Worm (Caenorhabditis elegans): Measurements from ENCODE around the gene dpyd-1.

dpyd-1 gene

ce11 chrX:5478875-5479274, 11.2 kb downstream of the dpyd-1 start (continued):
- TF ChIP-seq ama-1 (optimal IDR thresholded peaks at IDR 0.05), result no peak
- TF ChIP-seq jun-1 (tag; optimal IDR thresholded peaks at IDR 0.05), result no peak

- TF ChIP-seq skn-1 (tag; optimal IDR thresholded peaks at IDR 0.05) (no peak), efl-1 (optimal IDR thresholded peaks at IDR 0.05) (no peak), efl-1 (GFP tag; optimal IDR thresholded peaks at IDR 0.05 in 1 of 2) (peak in 1 of 2 experiments; percentile 7), mdl-1 (tag; optimal IDR thresholded peaks at IDR 0.05) (peak in 1 of 2 experiments; percentile 8)
Observed at ce11 chrX:5479300-5479811, 11.7 kb downstream of the dpyd-1 start, which contains the start of gene dlg-1. TSS of gene dlg-1 (plus strand) at chrX:5479700.

- no peak for TF ChIP-seq ama-1 (optimal IDR thresholded peaks at IDR 0.05)
- no peak for TF ChIP-seq tlp-1 (tag; optimal IDR thresholded peaks at IDR 0.05)
- no peak for TF ChIP-seq swsn-7 (tag; optimal IDR thresholded peaks at IDR 0.05)
- no peak for TF ChIP-seq ceh-82 (tag; optimal IDR thresholded peaks at IDR 0.05)
- TF ChIP-seq irx-1 (tag; optimal IDR thresholded peaks at IDR 0.05), result no peak
- no peak for TF ChIP-seq unc-86 (tag; optimal IDR thresholded peaks at IDR 0.05)
- TF ChIP-seq rnt-1 (tag; optimal IDR thresholded peaks at IDR 0.05), result no peak
- TF ChIP-seq snpc-4 (tag; optimal IDR thresholded peaks at IDR 0.05), result no peak
- no peak for TF ChIP-seq mef-2 (tag; optimal IDR thresholded peaks at IDR 0.05)
- TF ChIP-seq mep-1 (tag; optimal IDR thresholded peaks at IDR 0.05), result peak; percentile 46
- TF ChIP-seq nhr-28 (tag; optimal IDR thresholded peaks at IDR 0.05), result no peak
- no peak for TF ChIP-seq xbp-1 (tag; optimal IDR thresholded peaks at IDR 0.05)
- peak; percentile 50 for TF ChIP-seq nhr-71 (tag; optimal IDR thresholded peaks at IDR 0.05)
- TF ChIP-seq ceh-63 (GFP tag; optimal IDR thresholded peaks at IDR 0.05), result no peak
- peak; percentile 8 for TF ChIP-seq skn-1 (tag; optimal IDR thresholded peaks at IDR 0.05)
- TF ChIP-seq pag-3 (tag; optimal IDR thresholded peaks at IDR 0.05; ENCODE audit: borderline replicate concordance, insufficient read depth), result no peak
- peak; percentile 40 for TF ChIP-seq C16A3.4 (tag; optimal IDR thresholded peaks at IDR 0.05)
- peak; percentile 32 for TF ChIP-seq fos-1 (tag; optimal IDR thresholded peaks at IDR 0.05)
- TF ChIP-seq pax-3 (tag; optimal IDR thresholded peaks at IDR 0.05), result no peak
- TF ChIP-seq efl-1 (optimal IDR thresholded peaks at IDR 0.05), result no peak
- TF ChIP-seq efl-1 (GFP tag; optimal IDR thresholded peaks at IDR 0.05 in 1 of 2), result no peak
- TF ChIP-seq F16B12.6 (tag; optimal IDR thresholded peaks at IDR 0.05), result no peak
- no peak for TF ChIP-seq alr-1 (tag; optimal IDR thresholded peaks at IDR 0.05; ENCODE audit: borderline replicate concordance)
- no peak for TF ChIP-seq sup-37 (GFP tag; optimal IDR thresholded peaks at IDR 0.05)
- no peak for TF ChIP-seq unc-62 (GFP tag; optimal IDR thresholded peaks at IDR 0.05)
- no peak for TF ChIP-seq tbx-2 (tag; optimal IDR thresholded peaks at IDR 0.05)
- TF ChIP-seq nhr-19 (GFP tag; conservative IDR thresholded peaks at IDR 0.05), result 0 out of 2 replicates have a peak, but pooled peaks have one; percentile 5
- TF ChIP-seq pqm-1 (tag; optimal IDR thresholded peaks at IDR 0.05), result no peak
- no peak for TF ChIP-seq ceh-88 (GFP tag; IDR thresholded peaks at IDR 0.05)
- TF ChIP-seq C04F5.9 (tag; optimal IDR thresholded peaks at IDR 0.05), result no peak
- TF ChIP-seq lir-3 (tag; optimal IDR thresholded peaks at IDR 0.05; ENCODE audit: poor library complexity), result no peak
- TF ChIP-seq jun-1 (tag; optimal IDR thresholded peaks at IDR 0.05), result peak; percentile 58
- no peak for TF ChIP-seq unc-98 (GFP tag; IDR thresholded peaks at IDR 0.05)
- TF ChIP-seq hlh-4 (tag; optimal IDR thresholded peaks at IDR 0.05), result no peak
- no peak for TF ChIP-seq ztf-4 (tag; optimal IDR thresholded peaks at IDR 0.05)
- no peak for TF ChIP-seq ceh-90 (tag; optimal IDR thresholded peaks at IDR 0.05)
- no peak for TF ChIP-seq egl-27 (tag; optimal IDR thresholded peaks at IDR 0.05)
- no peak for TF ChIP-seq grh-1 (GFP tag; IDR thresholded peaks at IDR 0.05)
- no peak for TF ChIP-seq lin-13 (GFP tag; optimal IDR thresholded peaks at IDR 0.05)
- TF ChIP-seq nhr-84 (tag; optimal IDR thresholded peaks at IDR 0.05), result no peak
- TF ChIP-seq hpl-2 (GFP tag; optimal IDR thresholded peaks at IDR 0.05), result no peak
- TF ChIP-seq dsc-1 (tag; optimal IDR thresholded peaks at IDR 0.05), result no peak
- no peak for TF ChIP-seq ets-5 (GFP tag; IDR thresholded peaks at IDR 0.05)
- no peak for TF ChIP-seq ztf-11 (tag; optimal IDR thresholded peaks at IDR 0.05)
- peak; percentile 36 for TF ChIP-seq nhr-20 (tag; optimal IDR thresholded peaks at IDR 0.05)
- no peak for TF ChIP-seq fkh-10 (GFP tag; optimal IDR thresholded peaks at IDR 0.05)
- no peak for TF ChIP-seq unc-30 (tag; optimal IDR thresholded peaks at IDR 0.05)
Observed at ce11 chrX:5479876-5480580, 12.4 kb downstream of the dpyd-1 start.

Data from whole organism, L1 larva.